Worm (Caenorhabditis elegans): Measurements from ENCODE around the gene Y46G5A.23.
A peak's percentile ranks its signal among the peaks of the same experiment; 100 is the strongest.

The Y46G5A.23 gene

DNA sequence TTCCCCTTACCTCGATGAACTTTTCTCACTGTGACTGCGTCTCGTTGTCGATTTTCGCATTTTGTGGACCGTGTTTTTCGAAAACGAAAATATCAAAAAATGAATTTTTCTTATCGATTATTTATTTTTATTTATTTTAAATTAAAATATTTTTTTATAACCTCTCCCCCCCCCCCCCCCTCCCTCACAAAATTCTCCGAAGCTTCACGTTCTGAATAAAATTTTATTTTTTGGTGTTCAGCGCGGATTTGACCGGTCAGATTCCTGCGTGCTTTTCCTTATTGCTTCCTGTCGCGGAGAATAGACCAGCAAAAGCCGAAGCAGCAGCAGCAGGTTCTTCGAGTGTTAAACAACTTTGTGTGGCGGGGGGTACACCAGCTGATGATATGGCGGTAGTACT, 10.3 kb downstream of the Y46G5A.23 start, which contains the start of gene Y46G5A.22:
Y46G5A.22 (minus strand) TSS at position 101 of the 400 bp plus-strand sequence.
- no peak for TF ChIP-seq rec-8 (tag; optimal IDR thresholded peaks at IDR 0.05)
- TF ChIP-seq zim-3 (tag; optimal IDR thresholded peaks at IDR 0.05) = no peak
- no peak for TF ChIP-seq lsy-27 (tag; optimal IDR thresholded peaks at IDR 0.05; ENCODE audit: borderline replicate concordance, insufficient read depth)
- no peak for TF ChIP-seq bed-2 (GFP tag; IDR thresholded peaks at IDR 0.05)
- TF ChIP-seq let-526 (GFP tag; IDR thresholded peaks at IDR 0.05) = no peak
- no peak for TF ChIP-seq ceh-79 (tag; optimal IDR thresholded peaks at IDR 0.05)

ce11 chrII:12816412-12817146, 12.2 kb downstream of the Y46G5A.23 start, which contains the start of gene acl-7:
TSS of gene acl-7 (minus strand) at chrII:12816462.
- TF ChIP-seq akir-1 (GFP tag; optimal IDR thresholded peaks at IDR 0.05) (no peak), ekl-4 (GFP tag; IDR thresholded peaks at IDR 0.05) (no peak), ceh-91 (GFP tag; IDR thresholded peaks at IDR 0.05) (no peak), mes-4 (tag; optimal IDR thresholded peaks at IDR 0.05) (no peak), hlh-26 (GFP tag; conservative IDR thresholded peaks at IDR 0.05) (no peak), F49E8.2 (tag; optimal IDR thresholded peaks at IDR 0.05; ENCODE audit: insufficient read depth) (no peak), nfya-2 (GFP tag; IDR thresholded peaks at IDR 0.05) (no peak), mcd-1 (GFP tag; IDR thresholded peaks at IDR 0.05) (0 out of 2 replicates have a peak, but pooled peaks have one; percentile 27), atf-7 (tag; optimal IDR thresholded peaks at IDR 0.05) (peak; percentile 23), nhr-80 (tag; optimal IDR thresholded peaks at IDR 0.05) (peak; percentile 76), F33H1.4 (GFP tag; IDR thresholded peaks at IDR 0.05) (no peak), fkh-3 (tag; optimal IDR thresholded peaks at IDR 0.05) (no peak), gei-17 (GFP tag; optimal IDR thresholded peaks at IDR 0.05) (no peak), F39B2.1 (GFP tag; IDR thresholded peaks at IDR 0.05) (no peak), ztf-25 (GFP tag; IDR thresholded peaks at IDR 0.05) (no peak), ccch-3 (GFP tag; optimal IDR thresholded peaks at IDR 0.05) (no peak), hmg-1.2 (GFP tag; IDR thresholded peaks at IDR 0.05) (no peak), Y67H2A.10 (GFP tag; conservative IDR thresholded peaks at IDR 0.05) (no peak), pha-4 (tag; optimal IDR thresholded peaks at IDR 0.05) (no peak), nfyb-1 (GFP tag; IDR thresholded peaks at IDR 0.05) (no peak), ceh-27 (GFP tag; optimal IDR thresholded peaks at IDR 0.05) (no peak), ceh-79 (tag; optimal IDR thresholded peaks at IDR 0.05) (no peak), rec-8 (tag; optimal IDR thresholded peaks at IDR 0.05) (no peak), snpc-1.3 (tag; optimal IDR thresholded peaks at IDR 0.05; ENCODE audit: insufficient read depth) (no peak)

DNA sequence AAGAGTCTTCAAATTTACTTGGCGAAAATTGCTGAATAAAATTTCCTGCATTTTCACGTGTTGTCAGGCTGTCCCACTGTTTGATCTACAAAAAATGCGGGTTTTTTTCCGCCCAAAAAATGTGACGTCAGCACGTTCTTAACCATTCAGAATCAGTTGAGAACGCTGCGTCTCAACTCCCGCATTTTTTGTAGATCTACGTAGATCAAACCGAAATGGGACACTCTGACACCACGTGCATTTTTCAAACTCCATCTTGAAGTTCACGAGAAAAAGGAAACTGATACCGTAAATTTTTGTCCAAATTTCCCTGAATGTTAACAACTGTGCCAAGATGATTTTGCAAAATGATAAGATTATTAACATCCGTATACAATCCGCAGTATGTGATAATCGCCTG, 15.5 kb downstream of the Y46G5A.23 start:
- TF ChIP-seq tbx-9 (tag; optimal IDR thresholded peaks at IDR 0.05; ENCODE audit: borderline replicate concordance) (no peak), F37B4.10 (GFP tag; IDR thresholded peaks at IDR 0.05) (no peak), efl-1 (GFP tag; optimal IDR thresholded peaks at IDR 0.05) (no peak), nfyb-1 (GFP tag; IDR thresholded peaks at IDR 0.05) (no peak), Y53F4B.3 (GFP tag; IDR thresholded peaks at IDR 0.05) (no peak), K12H6.12 (tag; optimal IDR thresholded peaks at IDR 0.05) (no peak), C06A6.2 (GFP tag; conservative IDR thresholded peaks at IDR 0.05) (no peak), Y56A3A.18 (GFP tag; IDR thresholded peaks at IDR 0.05) (no peak), sptf-2 (GFP tag; optimal IDR thresholded peaks at IDR 0.05) (no peak), ztf-26 (tag; optimal IDR thresholded peaks at IDR 0.05) (no peak), lag-1 (GFP tag; IDR thresholded peaks at IDR 0.05) (no peak), aptf-2 (GFP tag; conservative IDR thresholded peaks at IDR 0.05) (no peak), attf-3 (GFP tag; conservative IDR thresholded peaks at IDR 0.05) (no peak), T26A5.8 (tag; optimal IDR thresholded peaks at IDR 0.05) (no peak), ztf-28 (GFP tag; IDR thresholded peaks at IDR 0.05) (no peak), sea-2 (GFP tag; IDR thresholded peaks at IDR 0.05) (no peak), chd-7 (tag; optimal IDR thresholded peaks at IDR 0.05) (no peak), ama-1 (optimal IDR thresholded peaks at IDR 0.05) (no peak), ama-1 (GFP tag; optimal IDR thresholded peaks at IDR 0.05) (no peak), snpc-1.1 (tag; optimal IDR thresholded peaks at IDR 0.05; ENCODE audit: insufficient read depth) (no peak)
